Worm (Caenorhabditis elegans) whole organism, early embryonic: Measurements from ENCODE around the gene F18A11.2.

Experiments
- B0310.2 ChIP-seq: sonication (generic microtip); optimal IDR thresholded peaks from 2 replicates; lab custom pipeline; 2016; ENCODE audit warnings: mild to moderate bottlenecking, missing genetic modification characterization, missing compliant biosample characterization
- F13C5.2 ChIP-seq: sonication (generic microtip); optimal IDR thresholded peaks from 2 replicates; lab custom pipeline; 2017; ENCODE audit warnings: mild to moderate bottlenecking, missing genetic modification characterization, inconsistent platforms, missing compliant biosample characterization
- aly-1 ChIP-seq: sonication (generic microtip); optimal IDR thresholded peaks from 2 replicates; lab custom pipeline; 2016; ENCODE audit warnings: missing genetic modification characterization, missing compliant biosample characterization
- ama-1 ChIP-seq: fragments of 150-350 bp; optimal IDR thresholded peaks from 2 replicates; lab custom pipeline; 2014
- ceh-13 ChIP-seq: fragments of 200-800 bp; sonication (Bioruptor generic); optimal IDR thresholded peaks from 2 replicates; lab custom pipeline; 2018; ENCODE audit warnings: mild to moderate bottlenecking, missing genetic modification characterization, missing compliant biosample characterization
- ceh-36 ChIP-seq: sonication (generic microtip); optimal IDR thresholded peaks from 2 replicates; lab custom pipeline; 2016; ENCODE audit warnings: missing genetic modification characterization, inconsistent platforms, missing compliant biosample characterization
- ets-7 ChIP-seq: sonication (generic microtip); optimal IDR thresholded peaks from 2 replicates; lab custom pipeline; 2016; ENCODE audit warnings: missing genotype, missing genetic modification characterization, missing compliant biosample characterization
- flt-1 ChIP-seq: fragments of 200-800 bp; sonication (Bioruptor generic); IDR thresholded peaks from 2 replicates; pipeline ENCODE4 v1.3.6; 2022; ENCODE audit warnings: missing genetic modification characterization, missing compliant biosample characterization
- hmbx-1 ChIP-seq: sonication (generic microtip); optimal IDR thresholded peaks from 2 replicates; lab custom pipeline; 2016; ENCODE audit warnings: mild to moderate bottlenecking, missing genetic modification characterization, missing compliant biosample characterization
- hmg-4 ChIP-seq: fragments of 200-800 bp; sonication (Bioruptor generic); optimal IDR thresholded peaks from 2 replicates; lab custom pipeline; 2018; ENCODE audit warnings: mild to moderate bottlenecking, missing genetic modification characterization, missing compliant biosample characterization
- hnd-1 ChIP-seq: sonication (generic microtip); optimal IDR thresholded peaks from 2 replicates; lab custom pipeline; 2016; ENCODE audit warnings: missing genetic modification characterization, missing compliant biosample characterization
- pes-1 ChIP-seq: fragments of 200-800 bp; sonication (Bioruptor generic); IDR thresholded peaks from 2 replicates; pipeline ENCODE4 v1.3.6; 2022; ENCODE audit warnings: missing genetic modification reagents, missing genetic modification characterization, missing compliant biosample characterization
- scrt-1 ChIP-seq: fragments of 200-800 bp; sonication (Bioruptor generic); IDR thresholded peaks from 2 replicates; pipeline ENCODE4 v1.3.6; 2022; ENCODE audit warnings: missing genetic modification characterization, missing compliant biosample characterization
- sea-1 ChIP-seq: fragments of 200-800 bp; sonication (Bioruptor generic); conservative IDR thresholded peaks from 2 replicates; pipeline ENCODE4 v1.3.6; 2022; ENCODE audit warnings: missing genetic modification characterization, missing compliant biosample characterization
- tbx-11 ChIP-seq: fragments of 200-800 bp; sonication (Bioruptor generic); IDR thresholded peaks from 2 replicates; pipeline ENCODE4 v1.3.6; 2022; ENCODE audit warnings: missing genetic modification characterization, missing compliant biosample characterization
- tbx-37 ChIP-seq: fragments of 200-800 bp; sonication (Bioruptor generic); conservative IDR thresholded peaks from 2 replicates; pipeline ENCODE4 v1.3.6; 2022; ENCODE audit warnings: missing genetic modification reagents, missing genetic modification characterization, missing compliant biosample characterization
- tra-4 ChIP-seq: sonication (generic microtip); optimal IDR thresholded peaks from 2 replicates; lab custom pipeline; 2017; ENCODE audit warnings: missing genetic modification characterization, missing compliant biosample characterization

Gene F18A11.2

ce11 chrII:12992193-12992592, 39.3 kb upstream of the F18A11.2 start:
- no peak for TF ChIP-seq B0310.2 (tag; lab: Kevin White, UChicago)

DNA sequence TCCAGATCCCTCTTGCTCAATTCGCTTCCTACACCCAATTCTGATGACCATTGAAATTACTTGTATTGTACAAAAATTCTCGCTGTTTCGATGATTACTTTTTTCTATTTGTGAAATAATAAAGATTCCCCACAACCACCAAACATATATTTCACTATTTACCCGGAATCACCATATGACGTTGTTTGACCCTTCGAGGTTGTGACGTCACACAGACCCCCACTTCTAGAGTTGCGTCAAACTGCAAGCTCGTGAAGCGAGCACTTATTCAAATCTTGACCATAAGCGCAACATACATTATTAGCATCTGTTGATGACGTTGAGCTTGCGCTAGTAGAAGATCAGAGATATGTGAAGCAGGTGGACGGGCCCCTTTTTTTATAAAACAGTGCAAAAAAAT, 38.5 kb upstream of the F18A11.2 start:
- TF ChIP-seq pes-1 (GFP tag; lab: Robert Waterston, UW) (no peak), ama-1 (lab: Kevin White, UChicago) (peak; percentile 61)

DNA sequence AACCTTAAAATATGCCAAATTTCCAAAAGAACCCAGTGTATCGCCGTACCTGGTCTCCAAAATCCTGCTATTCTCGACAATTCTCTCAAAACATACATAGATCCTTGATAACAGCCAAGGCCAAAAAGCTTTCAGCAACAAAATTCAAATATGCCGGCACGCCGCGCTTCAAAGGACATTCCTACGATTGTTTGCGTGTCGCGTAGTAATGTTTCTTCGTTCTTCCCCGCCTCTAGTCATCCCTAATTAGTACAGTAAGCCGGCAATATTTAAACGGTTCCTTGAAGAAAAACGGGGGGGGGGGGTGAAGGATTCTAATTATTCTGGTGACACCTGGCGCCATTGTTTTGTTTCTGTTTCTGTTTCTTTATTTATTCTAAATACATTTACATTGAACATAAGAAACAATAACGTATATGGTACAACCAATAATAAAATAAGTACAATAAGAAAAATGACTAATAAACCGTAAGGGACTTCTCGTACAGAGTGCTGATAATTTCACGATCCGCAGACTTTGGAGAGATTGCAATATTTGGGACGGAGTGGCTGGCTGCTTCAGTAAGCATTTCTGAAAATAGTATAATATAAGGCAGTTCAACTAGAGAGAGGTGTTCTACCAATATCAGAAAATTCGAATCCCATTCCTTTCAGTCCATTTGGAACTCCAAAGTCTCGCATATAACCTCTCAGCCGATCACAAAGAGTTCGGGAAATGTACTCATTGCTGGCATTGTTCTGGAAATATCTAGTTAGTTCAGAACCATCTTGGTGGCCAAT, 37.3 kb upstream of the F18A11.2 start:
- TF ChIP-seq scrt-1 (no peak), tra-4 (tag; lab: Kevin White, UChicago) (no peak), hmbx-1 (no peak), tbx-11 (GFP tag; lab: Robert Waterston, UW) (no peak), B0310.2 (tag; lab: Kevin White, UChicago) (no peak), ama-1 (lab: Kevin White, UChicago) (no peak), pes-1 (GFP tag; lab: Robert Waterston, UW) (no peak), hmg-4 (GFP tag; lab: Kevin White, UChicago) (no peak), sea-1 (no peak), flt-1 (GFP tag; lab: Robert Waterston, UW) (no peak), hnd-1 (tag; lab: Kevin White, UChicago) (no peak), ceh-13 (GFP tag; lab: Kevin White, UChicago) (no peak), tbx-37 (GFP tag; lab: Robert Waterston, UW) (no peak), ceh-36 (tag; lab: Kevin White, UChicago) (no peak)

DNA sequence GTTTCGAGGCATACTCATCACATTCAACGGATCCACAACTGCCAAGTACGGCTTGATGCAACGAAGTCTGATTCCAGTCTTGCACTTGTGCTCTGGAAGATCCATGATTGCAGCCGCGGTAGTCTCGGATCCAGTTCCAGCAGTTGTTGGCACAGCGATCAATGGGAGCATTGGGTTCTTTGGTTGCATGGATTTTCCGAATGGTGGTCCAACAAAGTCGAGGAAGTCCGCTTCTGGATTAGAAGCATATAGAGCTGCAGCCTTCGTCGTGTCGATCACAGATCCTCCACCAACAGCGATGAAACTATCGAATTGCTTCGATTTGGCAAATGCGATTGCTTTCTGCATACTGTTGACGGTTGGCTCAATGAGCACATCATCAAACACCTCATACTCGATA, 36.2 kb upstream of the F18A11.2 start:
- no peak for TF ChIP-seq hmg-4 (GFP tag; lab: Kevin White, UChicago)
- no peak for TF ChIP-seq tbx-37 (GFP tag; lab: Robert Waterston, UW)
- TF ChIP-seq hmbx-1, result no peak
- TF ChIP-seq F13C5.2 (tag; lab: Kevin White, UChicago), result no peak
- TF ChIP-seq hnd-1 (tag; lab: Kevin White, UChicago), result no peak
- TF ChIP-seq aly-1, result no peak
- no peak for TF ChIP-seq ceh-13 (GFP tag; lab: Kevin White, UChicago)
- no peak for TF ChIP-seq B0310.2 (tag; lab: Kevin White, UChicago)
- TF ChIP-seq flt-1 (GFP tag; lab: Robert Waterston, UW), result no peak
- no peak for TF ChIP-seq pes-1 (GFP tag; lab: Robert Waterston, UW)
- no peak for TF ChIP-seq scrt-1
- no peak for TF ChIP-seq ceh-36 (tag; lab: Kevin White, UChicago)
- no peak for TF ChIP-seq ama-1 (lab: Kevin White, UChicago)
- no peak for TF ChIP-seq ets-7 (tag; lab: Kevin White, UChicago)
- no peak for TF ChIP-seq tbx-11 (GFP tag; lab: Robert Waterston, UW)
- TF ChIP-seq tra-4 (tag; lab: Kevin White, UChicago), result no peak
- TF ChIP-seq sea-1, result no peak

DNA sequence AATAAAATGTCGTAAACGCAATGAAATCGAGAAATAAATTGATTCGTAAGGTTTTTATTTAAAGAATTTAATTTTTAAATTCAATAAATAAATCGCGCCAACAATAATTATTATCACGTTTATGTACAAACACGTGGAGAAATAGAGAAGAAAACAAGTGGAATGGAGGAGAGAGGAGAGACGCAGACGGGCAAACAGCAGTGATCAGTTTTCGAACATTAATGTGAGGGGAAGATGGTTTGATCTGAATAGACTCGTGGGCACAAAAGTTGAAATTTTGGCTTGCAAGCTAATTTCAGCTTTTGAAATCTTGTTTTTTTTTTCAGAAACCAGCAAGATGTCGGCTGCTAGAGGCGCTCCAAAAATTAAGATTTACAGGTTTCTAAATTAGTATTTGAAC, 35.2 kb upstream of the F18A11.2 start, which contains the start of gene hphd-1:
Gene hphd-1, minus strand, starts transcription at position 323 of the 400 bp plus-strand sequence.
- TF ChIP-seq hmg-4 (GFP tag; lab: Kevin White, UChicago) (no peak), ceh-36 (tag; lab: Kevin White, UChicago) (no peak), F13C5.2 (tag; lab: Kevin White, UChicago) (no peak)

DNA sequence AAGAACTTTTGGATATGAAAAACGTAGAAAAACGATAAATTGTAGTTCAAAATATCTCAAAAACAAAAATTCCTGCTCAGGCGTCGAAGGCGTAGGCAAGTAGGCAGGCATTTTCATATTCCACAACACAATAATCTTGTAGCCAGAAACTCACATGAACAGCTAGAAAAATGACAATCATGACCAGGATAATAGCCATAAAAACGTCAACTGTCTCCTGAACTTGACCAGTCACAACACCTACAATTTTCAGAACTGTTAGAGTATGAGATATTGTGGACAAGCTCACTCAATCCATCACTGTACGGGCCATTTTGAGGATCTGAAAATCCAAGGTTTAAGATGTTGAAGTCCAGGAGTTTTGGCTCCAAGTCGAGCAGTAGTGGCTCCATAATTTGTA, 34.1 kb upstream of the F18A11.2 start, which contains the start of gene Y38F1A.7:
Gene Y38F1A.7, minus strand, starts transcription at position 392 of the 400 bp plus-strand sequence.
- no peak for TF ChIP-seq hmg-4 (GFP tag; lab: Kevin White, UChicago)
- TF ChIP-seq ama-1 (lab: Kevin White, UChicago), result no peak
- no peak for TF ChIP-seq pes-1 (GFP tag; lab: Robert Waterston, UW)
- TF ChIP-seq ceh-36 (tag; lab: Kevin White, UChicago), result no peak
- no peak for TF ChIP-seq tbx-11 (GFP tag; lab: Robert Waterston, UW)
- no peak for TF ChIP-seq scrt-1
- no peak for TF ChIP-seq hmbx-1

DNA sequence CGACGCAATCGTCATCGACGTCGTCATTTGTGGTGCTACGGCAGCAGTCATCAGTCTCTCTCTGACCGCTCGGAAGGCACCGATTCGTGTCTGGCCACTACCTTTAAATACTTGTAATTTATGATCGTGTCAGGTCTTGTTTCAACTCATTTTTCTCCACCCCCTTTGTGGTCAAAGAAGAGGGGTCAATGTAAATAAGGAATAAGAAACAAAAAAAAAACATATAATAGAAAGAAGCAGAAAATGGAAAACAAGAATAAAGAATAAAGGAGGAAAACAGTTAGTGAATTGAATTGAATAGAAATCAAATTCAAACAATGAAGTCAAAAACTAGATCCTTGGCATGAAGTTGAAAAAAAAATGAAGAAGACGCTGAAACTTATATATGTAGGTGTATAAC, 30.7 kb upstream of the F18A11.2 start, which contains the start of gene Y38F1A.8:
Gene Y38F1A.8, minus strand, starts transcription at position 101 of the 400 bp plus-strand sequence.
- no peak for TF ChIP-seq tbx-37 (GFP tag; lab: Robert Waterston, UW)

DNA sequence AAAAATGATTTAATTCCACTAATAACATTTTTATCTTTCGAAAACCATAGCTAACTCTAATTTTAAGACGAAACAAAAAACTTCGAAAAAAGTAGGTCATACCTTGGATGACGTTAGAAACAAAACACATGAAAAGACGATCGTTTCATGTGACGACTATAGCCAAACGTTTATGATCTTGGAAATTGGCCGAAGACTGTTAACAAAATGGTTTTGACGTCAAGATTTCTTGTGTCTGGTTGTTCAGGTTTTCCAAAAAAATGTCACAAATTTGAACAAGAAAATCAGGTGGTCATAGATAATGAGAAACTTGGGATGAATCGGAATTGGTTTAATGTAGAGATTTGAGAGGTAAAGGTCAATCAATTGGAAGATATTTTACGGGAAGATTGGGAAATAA, 28.3 kb upstream of the F18A11.2 start:
- no peak for TF ChIP-seq pes-1 (GFP tag; lab: Robert Waterston, UW)
- TF ChIP-seq ceh-13 (GFP tag; lab: Kevin White, UChicago), result no peak
- TF ChIP-seq aly-1, result no peak
- TF ChIP-seq tbx-37 (GFP tag; lab: Robert Waterston, UW), result no peak
- no peak for TF ChIP-seq scrt-1
- TF ChIP-seq F13C5.2 (tag; lab: Kevin White, UChicago), result no peak
- TF ChIP-seq tra-4 (tag; lab: Kevin White, UChicago), result no peak
- TF ChIP-seq flt-1 (GFP tag; lab: Robert Waterston, UW), result no peak
- TF ChIP-seq ama-1 (lab: Kevin White, UChicago), result no peak
- no peak for TF ChIP-seq sea-1
- TF ChIP-seq B0310.2 (tag; lab: Kevin White, UChicago), result no peak
